Fruit fly (Drosophila melanogaster): ENCODE data around the gene primo-2.

Gene primo-2

dm6 chr3R:13686371-13687211, 25.0 kb downstream of the primo-2 start, which contains the start of gene omd (continued):
- TF ChIP-seq HLH4C (GFP tag; IDR thresholded peaks at IDR 0.05; ENCODE audit: partially characterized antibody) (no peak), sisA (GFP tag; IDR thresholded peaks at IDR 0.05) (no peak), tup (GFP tag; optimal IDR thresholded peaks at IDR 0.05) (peak; percentile 6), Trl (optimal IDR thresholded peaks at IDR 0.05) (peak in 1 of 2 experiments; percentile 50), Trl (GFP tag; optimal IDR thresholded peaks at IDR 0.05) (peak; percentile 76), CG9437 (GFP tag; optimal IDR thresholded peaks at IDR 0.05) (no peak), odd (GFP tag; optimal IDR thresholded peaks at IDR 0.05) (no peak), CG10209 (GFP tag; optimal IDR thresholded peaks at IDR 0.05) (peak; percentile 77), CG14441 (GFP tag; IDR thresholded peaks at IDR 0.05) (peak; percentile 59; the same call in 1 of the 2 replicates), cato (GFP tag; optimal IDR thresholded peaks at IDR 0.05; ENCODE audit: borderline replicate concordance) (peak; percentile 33), CG8281 (tag; optimal IDR thresholded peaks at IDR 0.05) (peak; percentile 16), zen2 (GFP tag; IDR thresholded peaks at IDR 0.05; ENCODE audit: partially characterized antibody) (no peak), ab (GFP tag; optimal IDR thresholded peaks at IDR 0.05) (no peak), sens (GFP tag) (peak; percentile 94), vvl (GFP tag; IDR thresholded peaks at IDR 0.05) (peak; percentile 64), CG7987 (GFP tag; optimal IDR thresholded peaks at IDR 0.05) (peak; percentile 84), lilli (GFP tag; optimal IDR thresholded peaks at IDR 0.05) (peak; percentile 61), CG12071 (GFP tag; optimal IDR thresholded peaks at IDR 0.05) (no peak), Neu2 (GFP tag; optimal IDR thresholded peaks at IDR 0.05; ENCODE audit: borderline replicate concordance) (no peak), sug (tag; optimal IDR thresholded peaks at IDR 0.05) (peak; percentile 95), CG15011 (GFP tag; optimal IDR thresholded peaks at IDR 0.05) (peak; percentile 70), Sin3A (optimal IDR thresholded peaks at IDR 0.05) (no peak), Hr51 (GFP tag; optimal IDR thresholded peaks at IDR 0.05) (peak in 1 of 2 experiments; percentile 69), run (tag; optimal IDR thresholded peaks at IDR 0.05) (no peak), stwl (tag; optimal IDR thresholded peaks at IDR 0.05) (no peak), D19B (GFP tag; optimal IDR thresholded peaks at IDR 0.05) (no peak), pum (GFP tag; optimal IDR thresholded peaks at IDR 0.05) (peak; percentile 23), sqz (GFP tag; optimal IDR thresholded peaks at IDR 0.05) (no peak), CG17328 (GFP tag; IDR thresholded peaks at IDR 0.05) (peak; percentile 51), ken (GFP tag; IDR thresholded peaks at IDR 0.05) (peak; percentile 52; the same call in 1 of the 3 replicates), wdn (GFP tag; IDR thresholded peaks at IDR 0.05) (peak; percentile 53), CG6654 (GFP tag; optimal IDR thresholded peaks at IDR 0.05) (peak; percentile 8), H15 (GFP tag; IDR thresholded peaks at IDR 0.05) (0 out of 3 replicates have a peak, but pooled peaks have one; percentile 23), CG30403 (GFP tag; optimal IDR thresholded peaks at IDR 0.05) (peak; percentile 9), D (optimal IDR thresholded peaks at IDR 0.05) (no peak), D (GFP tag; optimal IDR thresholded peaks at IDR 0.05) (peak; percentile 66), jigr1 (GFP tag; IDR thresholded peaks at IDR 0.05) (no peak), CG12391 (tag; optimal IDR thresholded peaks at IDR 0.05) (peak; percentile 37), crp (GFP tag; optimal IDR thresholded peaks at IDR 0.05) (peak in 1 of 2 experiments; percentile 7), Poxn (GFP tag; IDR thresholded peaks at IDR 0.05) (peak; percentile 19; the same call in 1 of the 2 replicates), HHEX (GFP tag; optimal IDR thresholded peaks at IDR 0.05) (peak; percentile 66), inv (GFP tag; IDR thresholded peaks at IDR 0.05; ENCODE audit: partially characterized antibody) (no peak), Nf-YB (GFP tag; optimal IDR thresholded peaks at IDR 0.05) (peak; percentile 48), CG1792 (GFP tag; optimal IDR thresholded peaks at IDR 0.05) (peak; percentile 52), CG2889 (GFP tag; IDR thresholded peaks at IDR 0.05) (no peak), ap (GFP tag; IDR thresholded peaks at IDR 0.05) (peak; percentile 61), CG10431 (GFP tag; optimal IDR thresholded peaks at IDR 0.05) (peak; percentile 82), CHES-1-like (GFP tag; optimal IDR thresholded peaks at IDR 0.05) (peak; percentile 49), gcm (GFP tag; optimal IDR thresholded peaks at IDR 0.05) (no peak)

All from whole organism, embryonic.